Worm (Caenorhabditis elegans): ENCODE data around the gene F22B8.3.

DNA sequence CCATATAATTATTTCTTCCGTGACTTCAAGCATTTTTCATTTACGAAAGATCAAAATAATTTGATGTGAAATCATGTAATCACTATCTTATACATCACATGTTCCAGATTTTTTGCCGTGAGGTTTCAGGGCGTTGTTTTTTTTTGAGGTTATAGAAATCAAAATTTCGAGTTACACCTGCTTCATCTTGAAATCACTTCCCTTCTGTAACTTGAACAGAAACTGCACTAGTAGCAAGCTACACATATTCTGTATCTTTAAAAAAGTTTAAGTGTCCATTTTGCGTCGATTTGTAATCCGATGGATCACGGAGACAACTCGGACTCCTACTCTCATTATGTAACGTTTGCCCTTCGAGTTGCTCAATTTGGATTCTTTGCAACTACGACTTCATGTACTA, at the start of gene F22B8.3:
- no peak for TF ChIP-seq him-1 (tag; optimal IDR thresholded peaks at IDR 0.05)
- no peak for TF ChIP-seq dao-5 (tag; optimal IDR thresholded peaks at IDR 0.05)
- no peak for TF ChIP-seq W03F9.2 (tag; optimal IDR thresholded peaks at IDR 0.05)

Data from whole organism, L4/young adult.